Fruit fly (Drosophila melanogaster) S2 (cell line): ENCODE results near the gene dmrt99B.
A peak's percentile ranks its signal among the peaks of the same experiment; 100 is the strongest.

Experiments
- CG8478 ChIP-seq: fragments of >200 bp; optimal IDR thresholded peaks from 2 replicates; lab custom pipeline; 2018
- CTCF ChIP-seq, 2 experiments: fragments of >200 bp; optimal IDR thresholded peaks; 2 replicates each; lab custom pipeline; 2018

Gene dmrt99B

DNA sequence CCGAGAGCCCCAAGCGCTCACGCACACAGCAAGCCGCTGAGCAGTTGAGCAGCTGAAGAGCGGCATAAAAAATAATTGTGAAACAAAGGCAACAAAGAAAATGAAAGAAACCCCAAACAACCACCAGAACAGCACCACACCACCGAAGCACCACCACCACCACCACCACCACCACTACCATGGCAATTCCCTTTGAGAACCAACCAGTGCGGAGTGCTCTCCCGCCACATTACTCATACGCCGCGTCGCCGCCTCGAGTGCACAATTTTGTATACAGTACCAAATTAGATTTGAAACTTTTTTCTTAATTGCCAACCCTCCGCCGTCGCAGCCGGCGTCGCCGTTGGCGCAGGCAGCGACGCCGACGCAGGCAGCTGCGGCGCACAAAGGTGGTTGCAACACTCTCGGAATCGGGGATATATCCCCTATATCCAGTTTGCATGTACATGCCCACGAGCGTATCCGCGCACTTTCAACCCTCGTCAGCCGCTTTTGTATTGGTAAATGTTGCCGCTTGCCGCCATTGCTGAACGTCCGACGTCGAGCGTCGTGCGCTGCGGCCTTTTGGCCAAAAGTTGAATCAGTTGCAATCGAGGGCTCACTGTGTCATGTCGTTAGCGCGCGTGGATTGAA, at the start of gene dmrt99B:
TSS of gene dmrt99B (plus strand) at position 583 of the 633 bp plus-strand sequence.
- TF ChIP-seq CTCF (optimal IDR thresholded peaks at IDR 0.05; lab: Kevin White, UChicago), result no peak
- no peak for TF ChIP-seq CG8478 (lab: Kevin White, UChicago)

dm6 chr3R:29651488-29651887, 40.9 kb upstream of the dmrt99B start:
- no peak for TF ChIP-seq CG8478 (lab: Kevin White, UChicago)
- no peak for TF ChIP-seq CTCF (optimal IDR thresholded peaks at IDR 0.05; lab: Kevin White, UChicago)

DNA sequence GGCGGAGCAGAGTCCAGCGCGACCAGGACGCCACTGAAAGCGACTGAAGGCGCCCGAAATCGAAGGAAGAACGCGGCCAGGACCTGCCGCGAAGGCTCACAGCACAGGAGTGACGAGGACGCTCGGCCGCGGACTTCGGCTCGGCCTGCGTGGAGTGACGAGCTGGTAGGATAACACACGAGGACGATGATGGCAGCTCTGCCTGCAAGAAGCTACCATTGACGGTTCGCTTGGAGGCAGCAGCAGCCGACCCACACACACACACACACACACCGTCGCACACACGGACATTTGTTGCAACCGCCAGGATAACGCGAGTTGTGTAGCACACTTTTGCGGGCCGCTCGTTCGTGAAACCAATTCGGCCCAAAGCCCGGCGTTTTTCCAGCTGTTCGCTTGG, 32.4 kb upstream of the dmrt99B start, which contains the start of gene Dop1R2:
TSS of gene Dop1R2 (minus strand) at position 35 of the 400 bp plus-strand sequence.
- TF ChIP-seq CTCF (optimal IDR thresholded peaks at IDR 0.05; lab: Kevin White, UChicago) (no peak), CG8478 (lab: Kevin White, UChicago) (no peak)

DNA sequence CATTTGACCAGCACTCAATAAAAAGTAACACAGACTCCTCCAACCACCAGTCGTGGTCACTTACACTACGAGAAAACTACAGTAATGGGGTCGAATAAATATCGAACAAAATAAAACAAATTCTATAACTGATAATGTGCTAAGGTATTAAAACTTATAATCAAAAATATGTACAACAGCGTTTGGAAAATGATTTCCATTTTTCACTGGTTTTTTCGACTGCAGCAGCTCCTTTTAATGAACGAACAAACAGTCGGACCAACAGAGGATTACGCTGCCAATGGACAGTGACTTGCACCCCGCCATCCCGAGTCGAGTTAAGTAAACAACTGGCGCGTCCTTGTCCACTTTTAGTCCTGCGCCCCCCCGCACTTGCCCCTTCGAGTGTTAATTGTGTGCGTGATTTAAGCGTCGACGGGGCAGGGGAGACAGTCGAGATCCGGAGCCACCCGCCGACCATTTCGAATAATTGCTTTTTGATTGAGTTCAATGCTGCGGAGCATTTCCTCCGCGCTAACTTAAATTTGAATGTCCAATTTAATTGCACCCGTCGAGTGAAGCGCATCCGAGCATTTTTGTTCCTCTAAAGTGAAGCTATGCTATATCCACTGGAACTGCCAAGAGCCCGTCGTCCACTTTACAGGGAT, 28.1 kb upstream of the dmrt99B start, which contains the start of gene ppk21:
TSS of gene ppk21 (plus strand) at position 597 of the 647 bp plus-strand sequence.
- TF ChIP-seq CG8478 (lab: Kevin White, UChicago) (no peak), CTCF (optimal IDR thresholded peaks at IDR 0.05; lab: Kevin White, UChicago) (no peak)

- TF ChIP-seq CTCF (optimal IDR thresholded peaks at IDR 0.05; lab: Kevin White, UChicago), result no peak
- TF ChIP-seq CG8478 (lab: Kevin White, UChicago), result no peak
Measured at dm6 chr3R:29668777-29669176, 23.6 kb upstream of the dmrt99B start, which contains the start of the genes ppk20 and ppk30. Gene ppk20, minus strand, starts transcription at chr3R:29668877. Gene ppk30, plus strand, starts transcription at chr3R:29669149.

DNA sequence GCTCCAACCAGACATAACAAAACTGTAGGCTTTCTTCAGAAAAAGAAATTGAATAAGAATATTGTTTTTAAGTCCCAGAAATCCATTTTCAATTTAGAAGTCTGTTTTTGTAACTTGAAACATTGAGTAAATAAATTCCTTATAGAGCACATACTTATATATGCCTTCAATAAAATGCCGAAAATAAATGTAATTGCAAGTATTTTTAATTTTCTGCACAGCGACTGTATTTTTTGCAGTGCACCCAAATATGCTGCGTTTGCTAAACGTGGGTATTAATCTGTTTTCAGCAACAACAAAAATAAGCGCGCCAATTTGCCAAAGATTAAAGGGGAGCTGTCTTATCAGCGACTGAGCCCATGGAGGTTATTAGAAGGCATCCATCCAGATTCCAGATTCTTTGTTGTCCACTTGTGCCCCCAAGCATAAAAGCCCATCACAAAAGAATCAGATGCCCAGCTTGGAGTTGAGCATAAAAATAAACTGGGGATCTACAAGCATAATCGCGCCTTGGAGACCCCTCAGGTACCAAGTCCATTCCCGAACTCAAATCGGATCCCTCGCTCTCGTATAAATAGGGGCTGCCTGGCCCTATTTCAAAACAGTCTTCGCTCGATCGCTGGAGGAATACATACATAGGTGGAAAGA, 21.2 kb upstream of the dmrt99B start, which contains the start of gene Obp99a:
TSS of gene Obp99a (plus strand) at position 598 of the 648 bp plus-strand sequence.
- TF ChIP-seq CG8478 (lab: Kevin White, UChicago) (no peak), CTCF (optimal IDR thresholded peaks at IDR 0.05; lab: Kevin White, UChicago) (no peak)

dm6 chr3R:29672156-29672555, 20.2 kb upstream of the dmrt99B start, which contains the start of gene ppk19:
Gene ppk19, plus strand, starts transcription at chr3R:29672456.
- no peak for TF ChIP-seq CTCF (optimal IDR thresholded peaks at IDR 0.05; lab: Kevin White, UChicago)
- no peak for TF ChIP-seq CG8478 (lab: Kevin White, UChicago)

DNA sequence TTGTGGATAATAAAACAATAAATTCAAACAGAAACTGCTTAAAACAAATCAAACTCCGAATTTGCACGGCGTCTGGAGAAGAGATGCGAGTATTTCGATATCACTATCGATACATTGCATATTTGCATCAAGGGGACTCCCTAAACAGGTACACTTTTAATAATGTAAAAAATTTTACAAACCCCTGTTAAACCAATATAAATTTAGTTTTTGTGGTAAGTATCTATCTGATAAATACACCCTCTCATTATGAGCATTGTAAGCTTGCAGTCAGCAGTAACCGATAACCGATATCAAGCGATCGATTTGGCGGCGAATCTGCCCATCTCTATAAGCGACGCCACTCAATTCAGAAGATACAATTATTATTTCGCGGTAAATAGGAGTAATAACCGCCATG, 17.1 kb upstream of the dmrt99B start, which contains the start of the genes Bub3 and Cap-D2:
TSS of gene Bub3 (minus strand) at position 89 of the 400 bp plus-strand sequence.
TSS of gene Cap-D2 (plus strand) at position 319 of the 400 bp plus-strand sequence.
- no peak for TF ChIP-seq CG8478 (lab: Kevin White, UChicago)
- no peak for TF ChIP-seq CTCF (optimal IDR thresholded peaks at IDR 0.05; lab: Kevin White, UChicago)

- no peak for TF ChIP-seq CG8478 (lab: Kevin White, UChicago)
- no peak for TF ChIP-seq CTCF (optimal IDR thresholded peaks at IDR 0.05; lab: Kevin White, UChicago)
Measured at dm6 chr3R:29681241-29681640, 11.2 kb upstream of the dmrt99B start.

dm6 chr3R:29682152-29682600, 10.2 kb upstream of the dmrt99B start, which contains the start of the genes CG7582 and Gycalpha99B:
Gene CG7582, minus strand, starts transcription at chr3R:29682278.
Gene Gycalpha99B, plus strand, starts transcription at chr3R:29682503.
- TF ChIP-seq CTCF (optimal IDR thresholded peaks at IDR 0.05; lab: Kevin White, UChicago) (peak in 1 of 2 experiments; percentile 13), CG8478 (lab: Kevin White, UChicago) (no peak)

- TF ChIP-seq CG8478 (lab: Kevin White, UChicago) (no peak), CTCF (optimal IDR thresholded peaks at IDR 0.05; lab: Kevin White, UChicago) (no peak)
Measured at dm6 chr3R:29686698-29687097, 5.7 kb upstream of the dmrt99B start.

DNA sequence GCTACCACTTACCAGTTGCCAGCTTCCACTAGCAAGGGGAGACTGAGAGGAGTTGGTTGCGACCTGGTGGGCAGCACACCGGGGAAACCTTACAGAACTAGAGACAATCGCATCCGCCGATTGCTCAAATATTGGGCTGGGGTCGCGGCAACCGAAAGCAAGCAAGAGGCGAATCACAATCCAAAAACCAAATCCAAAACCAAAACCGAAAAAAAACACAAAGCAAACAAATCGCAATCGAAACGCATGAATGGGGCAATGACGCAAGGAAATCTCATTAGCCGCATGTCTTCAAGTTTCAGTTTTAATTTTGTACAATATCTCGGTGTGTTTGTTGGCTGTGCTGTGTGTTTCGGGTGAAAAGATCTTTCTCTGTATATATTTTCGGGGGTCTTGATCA, 3.2 kb upstream of the dmrt99B start, which contains the start of gene Obp99c:
TSS of gene Obp99c (minus strand) at position 101 of the 400 bp plus-strand sequence.
- TF ChIP-seq CG8478 (lab: Kevin White, UChicago), result no peak
- TF ChIP-seq CTCF (optimal IDR thresholded peaks at IDR 0.05; lab: Kevin White, UChicago), result no peak

DNA sequence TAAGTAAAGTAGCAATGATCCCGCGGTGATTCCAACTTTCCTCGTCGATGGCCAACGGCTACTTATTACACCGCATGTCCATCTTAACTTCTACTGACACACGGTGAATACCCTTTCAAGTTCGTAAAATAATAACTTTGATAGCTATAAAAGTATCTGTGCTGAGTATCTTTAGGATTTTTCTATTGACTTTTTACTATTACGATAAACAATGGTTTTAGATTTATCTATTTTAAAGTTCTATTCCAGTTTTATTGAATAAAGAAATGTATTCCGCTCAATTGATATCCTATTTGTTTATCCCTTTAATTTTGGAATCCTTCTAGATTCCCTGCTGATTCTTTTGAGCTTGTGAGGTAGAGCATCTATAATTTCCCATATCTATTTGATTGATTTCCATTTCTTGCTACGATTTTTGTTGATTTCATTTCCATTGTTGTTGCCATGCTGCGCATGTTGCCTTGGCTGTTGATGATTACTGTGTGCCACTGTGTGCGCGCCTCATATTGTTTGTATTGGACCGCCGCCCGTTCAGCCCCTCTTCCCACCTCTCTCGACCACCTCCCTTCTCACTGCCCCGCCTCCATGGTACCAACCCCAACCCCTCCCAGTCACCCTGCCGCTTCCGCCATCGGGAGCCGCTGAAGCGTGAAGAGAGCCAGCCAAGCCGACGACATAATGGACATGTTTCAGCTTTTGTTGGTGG, 2.4 kb upstream of the dmrt99B start:
- TF ChIP-seq CTCF (optimal IDR thresholded peaks at IDR 0.05; lab: Kevin White, UChicago), result no peak
- TF ChIP-seq CG8478 (lab: Kevin White, UChicago), result no peak

DNA sequence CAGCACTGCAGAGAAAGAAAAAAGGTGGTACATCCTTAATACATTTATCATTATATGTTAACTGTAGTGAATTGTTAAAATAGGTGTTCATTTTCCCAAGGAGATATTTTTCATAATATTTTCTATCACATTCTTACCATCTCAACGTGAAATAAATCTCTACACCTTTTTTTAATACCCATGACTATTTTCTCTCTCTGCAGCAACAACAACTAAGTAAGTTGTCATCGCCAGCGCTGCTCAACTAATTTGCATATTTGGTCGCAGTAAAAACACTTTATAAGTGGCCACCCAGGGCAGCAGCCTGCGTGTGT, 1.9 kb upstream of the dmrt99B start:
- no peak for TF ChIP-seq CG8478 (lab: Kevin White, UChicago)
- no peak for TF ChIP-seq CTCF (optimal IDR thresholded peaks at IDR 0.05; lab: Kevin White, UChicago)
